Fruit fly (Drosophila melanogaster): ENCODE measurements around the gene bwa.

DNA sequence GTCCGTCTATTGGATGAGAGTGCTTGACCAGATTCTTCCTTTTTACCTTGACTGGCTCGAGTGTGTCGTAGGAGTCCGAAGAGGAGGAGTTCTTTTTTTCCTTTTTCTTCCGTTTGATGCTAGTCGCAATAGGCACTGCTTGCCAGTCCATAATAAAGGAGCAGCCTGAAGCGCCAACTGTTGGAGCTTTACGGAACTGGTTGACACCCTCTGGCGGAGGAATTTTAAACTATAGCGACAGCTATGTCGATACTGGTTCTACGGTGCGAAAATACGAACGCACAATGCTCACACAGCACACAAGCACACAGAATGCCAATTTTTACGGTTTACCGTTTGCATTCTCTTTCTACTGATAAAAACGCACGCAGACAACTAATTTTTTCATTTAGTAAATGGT lies 40.4 kb downstream of the bwa start:
- no peak for TF ChIP-seq h (optimal IDR thresholded peaks at IDR 0.05)
- no peak for TF ChIP-seq psq (optimal IDR thresholded peaks at IDR 0.05)
- TF ChIP-seq ttk (optimal IDR thresholded peaks at IDR 0.05) = no peak
